Worm (Caenorhabditis elegans): Measurements from ENCODE around the gene C05E11.7.

DNA sequence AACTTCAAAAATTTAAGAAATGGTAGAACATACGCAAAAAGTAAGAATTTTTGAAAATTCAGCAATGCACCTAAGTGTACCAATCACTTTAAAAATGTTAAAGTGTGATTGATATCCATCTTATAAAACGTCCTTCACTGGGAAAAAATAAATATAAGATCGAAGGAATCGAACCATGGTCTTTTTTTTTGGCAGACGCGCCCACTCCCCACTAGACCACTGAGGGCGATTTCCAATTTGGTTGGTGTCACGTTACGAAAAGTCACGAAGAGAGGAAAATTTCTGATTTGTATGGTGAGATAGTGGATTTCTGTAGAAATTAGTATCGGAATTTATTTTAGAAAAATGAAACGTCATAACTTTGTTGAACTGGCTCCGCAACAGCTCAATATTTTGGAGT, 21.8 kb upstream of the C05E11.7 start:
- TF ChIP-seq nhr-12 (tag; optimal IDR thresholded peaks at IDR 0.05) (no peak), lir-3 (tag; optimal IDR thresholded peaks at IDR 0.05; ENCODE audit: poor library complexity) (no peak), pqm-1 (tag; optimal IDR thresholded peaks at IDR 0.05) (no peak), mdl-1 (tag; optimal IDR thresholded peaks at IDR 0.05) (no peak), ama-1 (optimal IDR thresholded peaks at IDR 0.05) (no peak)
